Worm (Caenorhabditis elegans) whole organism, L4 larva: Measurements from ENCODE around the gene acs-18.

Source experiments
- F10B5.3 ChIP-seq: sonication (generic microtip); optimal IDR thresholded peaks from 2 replicates; lab custom pipeline; 2016; ENCODE audit warnings: mild to moderate bottlenecking, missing genetic modification characterization, missing compliant biosample characterization
- F37D6.2 ChIP-seq: sonication (generic microtip); optimal IDR thresholded peaks from 2 replicates; lab custom pipeline; 2016; ENCODE audit warnings: mild to moderate bottlenecking, missing genetic modification characterization, missing compliant biosample characterization
- F44E2.7 ChIP-seq: fragments of 200-800 bp; sonication (Bioruptor generic); IDR thresholded peaks from 2 replicates; pipeline ENCODE4 v2.1.2; 2022; ENCODE audit warnings: missing genetic modification characterization, missing compliant biosample characterization
- R02D3.7 ChIP-seq: fragments of 150-350 bp; sonication (generic microtip); optimal IDR thresholded peaks from 3 replicates; lab custom pipeline; 2014; ENCODE audit warnings: missing biosample characterization, missing genetic modification characterization
- Y105C5A.15 ChIP-seq: fragments of 200-800 bp; sonication (Bioruptor generic); IDR thresholded peaks from 2 replicates; pipeline ENCODE4 v1.3.6; 2022; ENCODE audit warnings: missing genetic modification characterization, missing compliant biosample characterization
- Y75B8A.6 ChIP-seq: fragments of 200-800 bp; sonication (Bioruptor generic); IDR thresholded peaks from 2 replicates; pipeline ENCODE4 v1.3.6; 2022; ENCODE audit warnings: missing genetic modification reagents, missing genetic modification characterization, missing compliant biosample characterization
- ZK546.5 ChIP-seq, 2 experiments: sonication (generic microtip); optimal IDR thresholded peaks; 2 replicates each; lab custom pipeline; 2017; ENCODE audit warnings: missing biosample characterization in 2 of 2, missing genetic modification characterization in 2 of 2
- ama-1 ChIP-seq: fragments of 150-350 bp; optimal IDR thresholded peaks from 2 replicates; lab custom pipeline; 2014; ENCODE audit warnings: inconsistent platforms, mixed read lengths
- ceh-20 ChIP-seq: fragments of 200-800 bp; sonication (Bioruptor generic); IDR thresholded peaks from 2 replicates; pipeline ENCODE4 v1.3.6; 2022; ENCODE audit warnings: missing genetic modification reagents, missing genetic modification characterization, missing compliant biosample characterization
- daf-16 ChIP-seq, 3 experiments: sonication (generic microtip); optimal IDR thresholded peaks; 2 replicates each; lab custom pipeline; 2016 to 2017; ENCODE audit warnings: missing genetic modification characterization in 3 of 3, missing genetic modification reagents in 3 of 3, mild to moderate bottlenecking in 2 of 3, missing compliant biosample characterization in 2 of 3, missing biosample characterization in 1 of 3, moderate library complexity in 1 of 3
- dmd-6 ChIP-seq: fragments of 200-800 bp; sonication (Bioruptor generic); IDR thresholded peaks from 2 replicates; pipeline ENCODE4 v1.3.6; 2022; ENCODE audit warnings: missing genetic modification reagents, missing genetic modification characterization, missing compliant biosample characterization
- dmd-8 ChIP-seq: fragments of 200-800 bp; sonication (Bioruptor generic); IDR thresholded peaks from 2 replicates; pipeline ENCODE4 v1.3.6; 2022; ENCODE audit warnings: missing genetic modification characterization, missing compliant biosample characterization
- dpl-1 ChIP-seq: fragments of 150-350 bp; optimal IDR thresholded peaks from 2 replicates; lab custom pipeline; 2014; ENCODE audit warnings: missing biosample characterization, missing genetic modification reagents, missing genetic modification characterization
- dve-1 ChIP-seq: sonication (generic microtip); optimal IDR thresholded peaks from 2 replicates; lab custom pipeline; 2017; ENCODE audit warnings: antibody characterized with exemption, mild to moderate bottlenecking, missing genetic modification characterization, missing compliant biosample characterization; ENCODE audit not compliant: insufficient read depth
- egl-43 ChIP-seq: fragments of 200-800 bp; sonication (Bioruptor generic); IDR thresholded peaks from 2 replicates; pipeline ENCODE4 v1.3.6; 2022; ENCODE audit warnings: missing genetic modification reagents, missing genetic modification characterization, missing compliant biosample characterization
- fkh-10 ChIP-seq: fragments of 150-350 bp; optimal IDR thresholded peaks from 2 replicates; lab custom pipeline; 2014; ENCODE audit warnings: missing biosample characterization, missing genetic modification reagents, missing genetic modification characterization
- gei-8 ChIP-seq: fragments of 200-800 bp; sonication (Bioruptor generic); optimal IDR thresholded peaks from 2 replicates; lab custom pipeline; 2018; ENCODE audit warnings: mild to moderate bottlenecking, missing genetic modification characterization, missing compliant biosample characterization
- hif-1 ChIP-seq, 2 experiments: sonication (generic microtip); optimal IDR thresholded peaks; 2 replicates each; lab custom pipeline; 2016 to 2017; ENCODE audit warnings: missing compliant biosample characterization in 2 of 2, missing genetic modification characterization in 2 of 2, missing genetic modification reagents in 2 of 2, missing genotype in 2 of 2, mild to moderate bottlenecking in 1 of 2
- hlh-11 ChIP-seq: fragments of 200-800 bp; sonication (Bioruptor generic); optimal IDR thresholded peaks from 2 replicates; lab custom pipeline; 2018; ENCODE audit warnings: mild to moderate bottlenecking, missing genetic modification characterization, missing compliant biosample characterization
- jun-1 ChIP-seq: fragments of 150-350 bp; optimal IDR thresholded peaks from 2 replicates; lab custom pipeline; 2014; ENCODE audit warnings: missing biosample characterization, missing genetic modification reagents, missing genetic modification characterization
- lin-13 ChIP-seq: fragments of 150-350 bp; optimal IDR thresholded peaks from 2 replicates; lab custom pipeline; 2014; ENCODE audit warnings: missing biosample characterization, missing genetic modification reagents, missing genetic modification characterization
- lin-15B ChIP-seq: fragments of 150-350 bp; sonication (generic microtip); optimal IDR thresholded peaks from 3 replicates; lab custom pipeline; 2014; ENCODE audit warnings: missing biosample characterization, missing genetic modification characterization
- lin-39 ChIP-seq: fragments of 150-350 bp; optimal IDR thresholded peaks from 2 replicates; lab custom pipeline; 2014; ENCODE audit warnings: missing biosample characterization, missing genetic modification reagents, missing genetic modification characterization
- lsy-2 ChIP-seq, 2 experiments: fragments of 150-350 bp in 1 of 2; sonication (generic microtip) in 1 of 2; optimal IDR thresholded peaks; 2 replicates each; lab custom pipeline; 2014 to 2017; ENCODE audit warnings: missing biosample characterization in 2 of 2, missing genetic modification characterization in 2 of 2
- mdl-1 ChIP-seq, 2 experiments: fragments of 150-350 bp in 1 of 2; sonication (generic microtip) in 1 of 2; optimal IDR thresholded peaks; 2 replicates each; lab custom pipeline; 2014 to 2017; ENCODE audit warnings: missing biosample characterization in 2 of 2, missing genetic modification characterization in 2 of 2
- mdt-29 ChIP-seq: fragments of 200-800 bp; sonication (Bioruptor generic); IDR thresholded peaks from 2 replicates; pipeline ENCODE4 v1.3.6; 2022; ENCODE audit warnings: missing genetic modification reagents, missing genetic modification characterization, missing compliant biosample characterization
- nhr-25 ChIP-seq: sonication (generic microtip); optimal IDR thresholded peaks from 2 replicates; lab custom pipeline; 2017; ENCODE audit warnings: missing genetic modification characterization, mild to moderate bottlenecking, missing compliant biosample characterization, antibody characterized with exemption, moderate library complexity, borderline replicate concordance; ENCODE audit not compliant: insufficient read depth
- nhr-28 ChIP-seq: fragments of 150-350 bp; optimal IDR thresholded peaks from 2 replicates; lab custom pipeline; 2014; ENCODE audit warnings: missing biosample characterization, missing genetic modification characterization
- nhr-48 ChIP-seq: sonication (generic microtip); optimal IDR thresholded peaks from 2 replicates; lab custom pipeline; 2016; ENCODE audit warnings: mild to moderate bottlenecking, missing genetic modification characterization, missing compliant biosample characterization
- nhr-76 ChIP-seq: fragments of 150-350 bp; optimal IDR thresholded peaks from 2 replicates; lab custom pipeline; 2014; ENCODE audit warnings: missing biosample characterization, missing genetic modification characterization
- nhr-77 ChIP-seq: fragments of 150-350 bp; optimal IDR thresholded peaks from 2 replicates; lab custom pipeline; 2014; ENCODE audit warnings: missing biosample characterization, missing genetic modification characterization
- php-3 ChIP-seq: fragments of 200-800 bp; sonication (Bioruptor generic); IDR thresholded peaks from 2 replicates; pipeline ENCODE4 v1.3.6; 2022; ENCODE audit warnings: missing genetic modification reagents, missing genetic modification characterization, missing compliant biosample characterization
- saeg-2 ChIP-seq: fragments of 200-800 bp; sonication (Bioruptor generic); IDR thresholded peaks from 2 replicates; pipeline ENCODE4 v1.3.6; 2022; ENCODE audit warnings: missing genetic modification reagents, missing genetic modification characterization, missing compliant biosample characterization
- sdz-12 ChIP-seq: fragments of 200-800 bp; sonication (Bioruptor generic); optimal IDR thresholded peaks from 2 replicates; lab custom pipeline; 2018; ENCODE audit warnings: mild to moderate bottlenecking, missing genetic modification characterization, missing compliant biosample characterization
- snpc-4 ChIP-seq: fragments of 150-350 bp; optimal IDR thresholded peaks from 2 replicates; lab custom pipeline; 2014; ENCODE audit warnings: missing biosample characterization, missing genetic modification characterization
- tra-1 ChIP-seq: fragments of 200-800 bp; sonication (Bioruptor generic); IDR thresholded peaks from 2 replicates; pipeline ENCODE4 v1.3.6; 2022; ENCODE audit warnings: missing genetic modification reagents, missing genetic modification characterization, missing compliant biosample characterization
- unc-130 ChIP-seq: sonication (generic microtip); optimal IDR thresholded peaks from 2 replicates; lab custom pipeline; 2016; ENCODE audit warnings: missing genetic modification reagents, missing genetic modification characterization, missing compliant biosample characterization
- vab-7 ChIP-seq: fragments of 200-800 bp; sonication (Bioruptor generic); IDR thresholded peaks from 2 replicates; pipeline ENCODE4 v1.3.6; 2022; ENCODE audit warnings: missing genetic modification reagents, missing genetic modification characterization, missing compliant biosample characterization
- zag-1 ChIP-seq: fragments of 150-350 bp; optimal IDR thresholded peaks from 2 replicates; lab custom pipeline; 2014; ENCODE audit warnings: missing biosample characterization, missing genetic modification characterization
- zfp-2 ChIP-seq: sonication (generic microtip); optimal IDR thresholded peaks from 2 replicates; lab custom pipeline; 2016; ENCODE audit warnings: mild to moderate bottlenecking, missing genetic modification characterization, missing compliant biosample characterization
- zip-11 ChIP-seq: fragments of 200-800 bp; sonication (Bioruptor generic); IDR thresholded peaks from 2 replicates; pipeline ENCODE4 v1.3.6; 2022; ENCODE audit warnings: missing genetic modification characterization, missing compliant biosample characterization
- zip-2 ChIP-seq: fragments of 150-350 bp; optimal IDR thresholded peaks from 2 replicates; lab custom pipeline; 2014; ENCODE audit warnings: missing biosample characterization, missing genetic modification characterization

The acs-18 gene

DNA sequence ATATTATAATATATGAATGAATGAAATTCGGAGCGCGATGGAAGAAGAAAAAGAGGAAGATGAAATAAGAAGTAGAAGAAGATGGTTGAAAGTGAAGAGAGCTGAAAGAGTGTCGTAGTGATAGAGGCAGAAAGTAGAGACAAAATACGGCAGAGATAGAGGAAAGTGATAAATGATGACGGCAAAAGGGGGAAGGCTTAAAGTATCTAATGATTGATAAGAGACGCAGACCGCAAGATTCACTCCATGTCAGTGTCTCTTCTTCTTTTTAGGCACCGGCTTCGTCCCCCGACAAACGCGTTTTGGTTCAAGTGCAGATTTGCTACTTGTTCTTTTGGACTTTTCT, 28.9 kb upstream of the acs-18 start (continued):
- TF ChIP-seq mdl-1 (tag; optimal IDR thresholded peaks at IDR 0.05; lab: Kevin White, UChicago): peak in 1 of 2 experiments; percentile 33
- TF ChIP-seq R02D3.7 (tag; lab: Kevin White, UChicago): no peak
- peak; percentile 86 for TF ChIP-seq ceh-20 (GFP tag; lab: Robert Waterston, UW)
- TF ChIP-seq ama-1 (lab: Kevin White, UChicago): no peak
- TF ChIP-seq zfp-2 (tag; lab: Kevin White, UChicago): no peak
- TF ChIP-seq F44E2.7 (GFP tag; lab: Robert Waterston, UW): no peak
- no peak for TF ChIP-seq F10B5.3 (tag; lab: Kevin White, UChicago)
- peak; percentile 66; the same call in 1 of the 2 replicates for TF ChIP-seq php-3 (GFP tag; lab: Robert Waterston, UW)
- no peak for TF ChIP-seq snpc-4
- TF ChIP-seq zip-11 (GFP tag; lab: Robert Waterston, UW): no peak
- no peak; the same call in 1 of the 2 replicates for TF ChIP-seq mdt-29
- TF ChIP-seq nhr-28 (tag; lab: Kevin White, UChicago): peak; percentile 96
- TF ChIP-seq hif-1 (tag; optimal IDR thresholded peaks at IDR 0.05; lab: Kevin White, UChicago): peak in 1 of 2 experiments; percentile 28
- peak; percentile 18 to 51 for TF ChIP-seq lsy-2 (tag; optimal IDR thresholded peaks at IDR 0.05; lab: Kevin White, UChicago)
- peak; percentile 47; the same call in 1 of the 2 replicates for TF ChIP-seq tra-1 (GFP tag; lab: Robert Waterston, UW)
- TF ChIP-seq Y75B8A.6 (GFP tag; lab: Robert Waterston, UW): no peak
- no peak for TF ChIP-seq jun-1 (tag; lab: Kevin White, UChicago)
- TF ChIP-seq saeg-2: 0 out of 2 replicates have a peak, but pooled peaks have one; percentile 28
- TF ChIP-seq dmd-6 (GFP tag; lab: Robert Waterston, UW): peak; percentile 79
- no peak for TF ChIP-seq F37D6.2 (tag; lab: Kevin White, UChicago)
- TF ChIP-seq zip-2 (tag; lab: Kevin White, UChicago): no peak
- no peak for TF ChIP-seq gei-8 (GFP tag; lab: Kevin White, UChicago)
- TF ChIP-seq nhr-48 (tag; lab: Kevin White, UChicago): peak; percentile 47
- TF ChIP-seq daf-16 (GFP tag; optimal IDR thresholded peaks at IDR 0.05; lab: Kevin White, UChicago): no peak
- TF ChIP-seq daf-16 (tag; optimal IDR thresholded peaks at IDR 0.05; lab: Kevin White, UChicago): peak; percentile 52
- peak; percentile 32 for TF ChIP-seq lin-13 (GFP tag; lab: Kevin White, UChicago)
- peak; percentile 82 for TF ChIP-seq nhr-77
- TF ChIP-seq lin-15B (tag; lab: Kevin White, UChicago): no peak
- peak; percentile 93 for TF ChIP-seq nhr-25 (tag; lab: Kevin White, UChicago)
- no peak for TF ChIP-seq dpl-1 (GFP tag; lab: Kevin White, UChicago)
- 0 out of 2 replicates have a peak, but pooled peaks have one; percentile 2 for TF ChIP-seq egl-43 (GFP tag; lab: Robert Waterston, UW)
- TF ChIP-seq fkh-10: no peak
- no peak for TF ChIP-seq dmd-8 (GFP tag; lab: Robert Waterston, UW)
- no peak for TF ChIP-seq zag-1 (tag; lab: Kevin White, UChicago)
- peak; percentile 86 for TF ChIP-seq hlh-11
- TF ChIP-seq vab-7: no peak
- no peak for TF ChIP-seq lin-39
- TF ChIP-seq Y105C5A.15 (GFP tag; lab: Robert Waterston, UW): no peak
- no peak for TF ChIP-seq nhr-76
- TF ChIP-seq dve-1 (tag; lab: Kevin White, UChicago): peak; percentile 88
- no peak for TF ChIP-seq ZK546.5 (tag; optimal IDR thresholded peaks at IDR 0.05; lab: Kevin White, UChicago)
- TF ChIP-seq sdz-12 (GFP tag; lab: Kevin White, UChicago): no peak
- no peak for TF ChIP-seq unc-130 (GFP tag; lab: Kevin White, UChicago)
- TF ChIP-seq, all 104 proteins: peak for 28
